Worm (Caenorhabditis elegans) whole organism, L2 larva: ENCODE results near the gene C33D9.8.

Source experiments
- C34F6.9 ChIP-seq: fragments of 150-350 bp; optimal IDR thresholded peaks from 2 replicates; lab custom pipeline; 2014; ENCODE audit warnings: missing biosample characterization, missing genetic modification characterization
- F13H6.1 ChIP-seq: sonication (generic microtip); optimal IDR thresholded peaks from 2 replicates; lab custom pipeline; 2016; ENCODE audit warnings: missing genetic modification characterization, missing compliant biosample characterization
- R02D3.7 ChIP-seq: fragments of 150-350 bp; optimal IDR thresholded peaks from 2 replicates; lab custom pipeline; 2014; ENCODE audit warnings: missing biosample characterization, missing genetic modification characterization
- Y55F3AM.14 ChIP-seq: fragments of 200-800 bp; sonication (Bioruptor generic); optimal IDR thresholded peaks from 2 replicates; lab custom pipeline; 2018; ENCODE audit warnings: mild to moderate bottlenecking, missing genetic modification characterization, missing compliant biosample characterization
- ZK546.5 ChIP-seq: sonication (generic microtip); optimal IDR thresholded peaks from 2 replicates; lab custom pipeline; 2017; ENCODE audit warnings: missing biosample characterization, missing genetic modification characterization
- alr-1 ChIP-seq: fragments of 150-350 bp; optimal IDR thresholded peaks from 2 replicates; lab custom pipeline; 2014; ENCODE audit warnings: missing biosample characterization, missing genetic modification characterization
- aly-2 ChIP-seq: fragments of 150-350 bp; optimal IDR thresholded peaks from 2 replicates; lab custom pipeline; 2014; ENCODE audit warnings: missing biosample characterization, missing genetic modification characterization
- ama-1 ChIP-seq: fragments of 150-350 bp; optimal IDR thresholded peaks from 2 replicates; lab custom pipeline; 2018; ENCODE audit warnings: inconsistent platforms
- blmp-1 ChIP-seq: sonication (generic microtip); optimal IDR thresholded peaks from 2 replicates; lab custom pipeline; 2017; ENCODE audit warnings: missing genetic modification characterization, mild to moderate bottlenecking, missing compliant biosample characterization, antibody characterized with exemption, moderate library complexity; ENCODE audit not compliant: insufficient read depth
- ceh-16 ChIP-seq: fragments of 150-350 bp; optimal IDR thresholded peaks from 2 replicates; lab custom pipeline; 2014; ENCODE audit warnings: missing biosample characterization, missing genetic modification characterization
- ceh-82 ChIP-seq: fragments of 150-350 bp; optimal IDR thresholded peaks from 2 replicates; lab custom pipeline; 2014; ENCODE audit warnings: missing biosample characterization, missing genetic modification characterization
- crh-2 ChIP-seq: sonication (generic microtip); optimal IDR thresholded peaks from 2 replicates; lab custom pipeline; 2017; ENCODE audit warnings: missing biosample characterization, missing genetic modification characterization
- dmd-4 ChIP-seq: sonication (generic microtip); optimal IDR thresholded peaks from 2 replicates; lab custom pipeline; 2017; ENCODE audit warnings: missing biosample characterization, missing genetic modification characterization
- egl-27 ChIP-seq: sonication (generic microtip); optimal IDR thresholded peaks from 3 replicates; lab custom pipeline; 2017; ENCODE audit warnings: missing biosample characterization, missing genetic modification reagents, missing genetic modification characterization
- elt-3 ChIP-seq: sonication (generic microtip); optimal IDR thresholded peaks from 2 replicates; lab custom pipeline; 2017; ENCODE audit warnings: missing biosample characterization, missing genetic modification characterization
- fos-1 ChIP-seq: fragments of 150-350 bp; optimal IDR thresholded peaks from 2 replicates; lab custom pipeline; 2014; ENCODE audit warnings: missing biosample characterization, missing genetic modification characterization
- gmeb-1 ChIP-seq: fragments of 150-350 bp; optimal IDR thresholded peaks from 2 replicates; lab custom pipeline; 2014; ENCODE audit warnings: missing biosample characterization, missing genetic modification characterization
- lin-11 ChIP-seq: fragments of 150-350 bp; sonication (generic microtip); optimal IDR thresholded peaks from 2 replicates; lab custom pipeline; 2014; ENCODE audit warnings: missing biosample characterization, missing genetic modification characterization, inconsistent platforms, mixed read lengths
- lin-13 ChIP-seq: fragments of 150-350 bp; optimal IDR thresholded peaks from 2 replicates; lab custom pipeline; 2014; ENCODE audit warnings: missing biosample characterization, missing genetic modification reagents, missing genetic modification characterization
- lin-39 ChIP-seq: fragments of 150-350 bp; optimal IDR thresholded peaks from 2 replicates; lab custom pipeline; 2014; ENCODE audit warnings: missing biosample characterization, missing genetic modification reagents, missing genetic modification characterization
- lsy-2 ChIP-seq, 2 experiments: fragments of 150-350 bp in 1 of 2; sonication (generic microtip) in 1 of 2; optimal IDR thresholded peaks; 2 replicates each; lab custom pipeline; 2014 to 2017; ENCODE audit warnings: missing biosample characterization in 2 of 2, missing genetic modification characterization in 2 of 2
- mab-5 ChIP-seq: fragments of 150-350 bp; optimal IDR thresholded peaks from 2 replicates; lab custom pipeline; 2014; ENCODE audit warnings: missing biosample characterization, missing genetic modification characterization
- mbf-1 ChIP-seq: sonication (generic microtip); optimal IDR thresholded peaks from 2 replicates; lab custom pipeline; 2017; ENCODE audit warnings: missing biosample characterization, missing genetic modification characterization
- mdl-1 ChIP-seq, 2 experiments: fragments of 150-350 bp in 1 of 2; sonication (generic microtip) in 1 of 2; optimal IDR thresholded peaks; 2 replicates each; lab custom pipeline; 2017; ENCODE audit warnings: missing biosample characterization in 2 of 2, missing genetic modification characterization in 2 of 2
- nhr-10 ChIP-seq: sonication (generic microtip); optimal IDR thresholded peaks from 2 replicates; lab custom pipeline; 2017; ENCODE audit warnings: missing biosample characterization, missing genetic modification characterization
- nhr-11 ChIP-seq: fragments of 150-350 bp; optimal IDR thresholded peaks from 2 replicates; lab custom pipeline; 2014; ENCODE audit warnings: missing biosample characterization, missing genetic modification characterization
- nhr-12 ChIP-seq: fragments of 150-350 bp; optimal IDR thresholded peaks from 2 replicates; lab custom pipeline; 2014; ENCODE audit warnings: missing biosample characterization, missing genetic modification characterization
- nhr-129 ChIP-seq: fragments of 150-350 bp; optimal IDR thresholded peaks from 2 replicates; lab custom pipeline; 2014; ENCODE audit warnings: missing biosample characterization, missing genetic modification characterization
- nhr-21 ChIP-seq: fragments of 150-350 bp; optimal IDR thresholded peaks from 2 replicates; lab custom pipeline; 2014; ENCODE audit warnings: missing biosample characterization, missing genetic modification characterization
- nhr-23 ChIP-seq: fragments of 150-350 bp; optimal IDR thresholded peaks from 2 replicates; lab custom pipeline; 2014; ENCODE audit warnings: missing biosample characterization, missing genetic modification reagents, missing genetic modification characterization
- nhr-237 ChIP-seq: fragments of 150-350 bp; optimal IDR thresholded peaks from 2 replicates; lab custom pipeline; 2014; ENCODE audit warnings: missing biosample characterization, missing genetic modification characterization
- nhr-25 ChIP-seq: fragments of 150-350 bp; sonication (generic microtip); optimal IDR thresholded peaks from 3 replicates; lab custom pipeline; 2014; ENCODE audit warnings: missing biosample characterization, missing genetic modification characterization
- nhr-6 ChIP-seq: fragments of 150-350 bp; optimal IDR thresholded peaks from 2 replicates; lab custom pipeline; 2014; ENCODE audit warnings: missing biosample characterization, missing genetic modification characterization
- nhr-77 ChIP-seq: fragments of 150-350 bp; optimal IDR thresholded peaks from 2 replicates; lab custom pipeline; 2014; ENCODE audit warnings: missing biosample characterization, missing genetic modification characterization
- peb-1 ChIP-seq: fragments of 150-350 bp; optimal IDR thresholded peaks from 2 replicates; lab custom pipeline; 2014; ENCODE audit warnings: missing biosample characterization, missing genetic modification characterization
- sem-4 ChIP-seq: fragments of 150-350 bp; optimal IDR thresholded peaks from 2 replicates; lab custom pipeline; 2014; ENCODE audit warnings: missing biosample characterization, missing genetic modification reagents, missing genetic modification characterization
- skn-1 ChIP-seq: sonication (generic microtip); optimal IDR thresholded peaks from 2 replicates; lab custom pipeline; 2017; ENCODE audit warnings: missing biosample characterization, missing genetic modification characterization
- sma-3 ChIP-seq: sonication (generic microtip); optimal IDR thresholded peaks from 2 replicates; lab custom pipeline; 2016; ENCODE audit warnings: missing genetic modification reagents, missing genetic modification characterization, missing compliant biosample characterization
- sma-9 ChIP-seq, 2 experiments: fragments of 150-350 bp in 1 of 2; sonication (generic microtip) in 1 of 2; optimal IDR thresholded peaks; 2 replicates each; lab custom pipeline; 2014 to 2016; ENCODE audit warnings: missing genetic modification characterization in 2 of 2, mild to moderate bottlenecking in 1 of 2, missing biosample characterization in 1 of 2, missing compliant biosample characterization in 1 of 2, missing genetic modification reagents in 1 of 2, moderate library complexity in 1 of 2
- snpc-4 ChIP-seq: fragments of 150-350 bp; optimal IDR thresholded peaks from 2 replicates; lab custom pipeline; 2014; ENCODE audit warnings: missing biosample characterization, missing genetic modification characterization
- unc-39 ChIP-seq: fragments of 150-350 bp; optimal IDR thresholded peaks from 2 replicates; lab custom pipeline; 2014; ENCODE audit warnings: missing biosample characterization, missing genetic modification characterization
- unc-55 ChIP-seq: fragments of 150-350 bp; sonication (generic microtip); optimal IDR thresholded peaks from 3 replicates; lab custom pipeline; 2014; ENCODE audit warnings: missing biosample characterization, missing genetic modification reagents, missing genetic modification characterization
- unc-62 ChIP-seq: fragments of 150-350 bp; optimal IDR thresholded peaks from 2 replicates; lab custom pipeline; 2014; ENCODE audit warnings: missing biosample characterization, missing genetic modification reagents, missing genetic modification characterization
- zag-1 ChIP-seq: fragments of 150-350 bp; optimal IDR thresholded peaks from 2 replicates; lab custom pipeline; 2014; ENCODE audit warnings: missing biosample characterization, missing genetic modification characterization
- ztf-1 ChIP-seq: fragments of 200-800 bp; sonication (Bioruptor generic); conservative IDR thresholded peaks from 2 replicates; pipeline ENCODE4 v1.3.6; 2022; ENCODE audit warnings: missing genetic modification characterization, missing compliant biosample characterization
- ztf-11 ChIP-seq: sonication (generic microtip); optimal IDR thresholded peaks from 2 replicates; lab custom pipeline; 2017; ENCODE audit warnings: missing biosample characterization, missing genetic modification characterization

C33D9.8 gene

ce11 chrIV:8782172-8782571, 4.4 kb downstream of the C33D9.8 start:
- TF ChIP-seq sem-4 (tag; lab: Kevin White, UChicago) (peak; percentile 27), fos-1 (tag; lab: Kevin White, UChicago) (peak; percentile 90), nhr-11 (tag; lab: Kevin White, UChicago) (no peak), nhr-129 (tag; lab: Kevin White, UChicago) (peak; percentile 96), ztf-11 (tag; lab: Kevin White, UChicago) (no peak), nhr-23 (tag; lab: Kevin White, UChicago) (no peak), ceh-82 (no peak), nhr-6 (tag; lab: Kevin White, UChicago) (peak; percentile 46), nhr-25 (peak; percentile 94), unc-39 (no peak), mdl-1 (tag; optimal IDR thresholded peaks at IDR 0.05; lab: Kevin White, UChicago) (peak in 1 of 2 experiments; percentile 48), ama-1 (no peak), mab-5 (peak; percentile 9), ceh-16 (tag; lab: Kevin White, UChicago) (peak; percentile 41), nhr-77 (tag; lab: Kevin White, UChicago) (no peak), aly-2 (tag; lab: Kevin White, UChicago) (no peak), alr-1 (no peak), nhr-12 (no peak), lsy-2 (tag; optimal IDR thresholded peaks at IDR 0.05; lab: Kevin White, UChicago) (peak in 1 of 2 experiments; percentile 66), Y55F3AM.14 (GFP tag; lab: Kevin White, UChicago) (no peak), blmp-1 (tag; lab: Kevin White, UChicago) (peak; percentile 52), ZK546.5 (tag; lab: Kevin White, UChicago) (no peak), nhr-21 (tag; lab: Kevin White, UChicago) (peak; percentile 68), ztf-1 (no peak), gmeb-1 (tag; lab: Kevin White, UChicago) (peak; percentile 70), peb-1 (tag; lab: Kevin White, UChicago) (peak; percentile 74), egl-27 (tag; lab: Kevin White, UChicago) (peak; percentile 84), dmd-4 (no peak), crh-2 (peak; percentile 34), lin-39 (no peak), C34F6.9 (tag; lab: Kevin White, UChicago) (peak; percentile 88), nhr-237 (tag; lab: Kevin White, UChicago) (no peak), lin-11 (tag; lab: Kevin White, UChicago) (no peak), zag-1 (tag; lab: Kevin White, UChicago) (no peak), sma-3 (peak; percentile 57), elt-3 (tag; lab: Kevin White, UChicago) (no peak), F13H6.1 (peak; percentile 85), snpc-4 (tag; lab: Kevin White, UChicago) (peak; percentile 51), sma-9 (GFP tag; optimal IDR thresholded peaks at IDR 0.05; lab: Kevin White, UChicago) (peak; percentile 73), sma-9 (tag; optimal IDR thresholded peaks at IDR 0.05; lab: Kevin White, UChicago) (no peak), R02D3.7 (no peak), nhr-10 (tag; lab: Kevin White, UChicago) (no peak), unc-55 (GFP tag; lab: Kevin White, UChicago) (peak; percentile 45)

- TF ChIP-seq unc-62 (no peak), unc-55 (GFP tag; lab: Kevin White, UChicago) (no peak), mbf-1 (tag; lab: Kevin White, UChicago) (no peak), ztf-1 (no peak), skn-1 (no peak), sem-4 (tag; lab: Kevin White, UChicago) (no peak), nhr-6 (tag; lab: Kevin White, UChicago) (no peak), F13H6.1 (no peak), lsy-2 (tag; optimal IDR thresholded peaks at IDR 0.05; lab: Kevin White, UChicago) (no peak), alr-1 (no peak), dmd-4 (no peak), lin-13 (GFP tag; lab: Kevin White, UChicago) (no peak), aly-2 (tag; lab: Kevin White, UChicago) (no peak), R02D3.7 (no peak), ceh-82 (no peak), ama-1 (no peak), nhr-10 (tag; lab: Kevin White, UChicago) (no peak), zag-1 (tag; lab: Kevin White, UChicago) (no peak), snpc-4 (tag; lab: Kevin White, UChicago) (no peak), mab-5 (no peak)
- TF ChIP-seq, all 48 proteins: peak for 0
Measured at ce11 chrIV:8778045-8778444, 8.5 kb downstream of the C33D9.8 start, which contains the start of gene C33D9.6. C33D9.6 (minus strand) TSS chrIV:8778145.
